Worm (Caenorhabditis elegans) whole organism, L1 larva: ENCODE data around the gene bath-45.

ENCODE experiments used
- C16A3.4 ChIP-seq: fragments of 150-350 bp; optimal IDR thresholded peaks from 2 replicates; lab custom pipeline; 2014; ENCODE audit warnings: missing biosample characterization, missing genetic modification characterization
- aly-2 ChIP-seq: fragments of 150-350 bp; optimal IDR thresholded peaks from 2 replicates; lab custom pipeline; 2014; ENCODE audit warnings: missing biosample characterization, missing genetic modification characterization
- blmp-1 ChIP-seq: fragments of 150-350 bp; optimal IDR thresholded peaks from 2 replicates; lab custom pipeline; 2014; ENCODE audit warnings: missing biosample characterization, missing genetic modification characterization
- ceh-63 ChIP-seq: fragments of 200-800 bp; sonication (Bioruptor generic); optimal IDR thresholded peaks from 2 replicates; lab custom pipeline; 2018; ENCODE audit warnings: mild to moderate bottlenecking, missing genetic modification characterization, missing compliant biosample characterization
- ceh-8 ChIP-seq: fragments of 200-800 bp; sonication (Bioruptor generic); optimal IDR thresholded peaks from 2 replicates; lab custom pipeline; 2018; ENCODE audit warnings: mild to moderate bottlenecking, missing genetic modification characterization, moderate library complexity, missing compliant biosample characterization
- ceh-82 ChIP-seq, 3 experiments: fragments of 150-350 bp in 1 of 3; sonication (generic microtip) in 2 of 3; optimal IDR thresholded peaks; 2 replicates each; lab custom pipeline; 2014 to 2017; ENCODE audit warnings: missing biosample characterization in 3 of 3, missing genetic modification characterization in 3 of 3
- ceh-88 ChIP-seq: fragments of 200-800 bp; sonication (Bioruptor generic); IDR thresholded peaks from 2 replicates; pipeline ENCODE4 v1.3.6; 2022; ENCODE audit warnings: missing genetic modification characterization, missing compliant biosample characterization
- dsc-1 ChIP-seq: sonication (generic microtip); optimal IDR thresholded peaks from 2 replicates; lab custom pipeline; 2016; ENCODE audit warnings: mild to moderate bottlenecking, missing genetic modification characterization, missing compliant biosample characterization
- efl-1 ChIP-seq, 4 experiments: fragments of 150-350 bp; optimal IDR thresholded peaks in 3 of 4; peaks in 1 of 4; 1 replicate in 1 of 4; 2 replicates in 3 of 4; lab custom pipeline; 2014; ENCODE audit warnings: missing biosample characterization in 2 of 4, missing genetic modification characterization in 2 of 4, missing genetic modification reagents in 2 of 4
- elt-2 ChIP-seq: sonication (generic microtip); optimal IDR thresholded peaks from 2 replicates; lab custom pipeline; 2016; ENCODE audit warnings: missing genetic modification characterization, mild to moderate bottlenecking, inconsistent platforms, missing compliant biosample characterization, missing genetic modification reagents
- elt-3 ChIP-seq, 6 experiments: fragments of 150-350 bp in 1 of 6; sonication (generic microtip); optimal IDR thresholded peaks; 2 replicates each; lab custom pipeline; 2017 to 2018; ENCODE audit warnings: missing biosample characterization in 6 of 6, missing genetic modification characterization in 6 of 6, inconsistent platforms in 1 of 6
- ets-5 ChIP-seq: fragments of 200-800 bp; sonication (Bioruptor generic); IDR thresholded peaks from 2 replicates; pipeline ENCODE4 v1.3.6; 2022; ENCODE audit warnings: missing genetic modification characterization, missing compliant biosample characterization
- fkh-10 ChIP-seq: sonication (generic microtip); optimal IDR thresholded peaks from 2 replicates; lab custom pipeline; 2017; ENCODE audit warnings: missing biosample characterization, missing genetic modification reagents, missing genetic modification characterization
- fkh-4 ChIP-seq: sonication (generic microtip); optimal IDR thresholded peaks from 2 replicates; lab custom pipeline; 2016; ENCODE audit warnings: missing compliant biosample characterization, missing genetic modification characterization, borderline replicate concordance
- fos-1 ChIP-seq: fragments of 150-350 bp; optimal IDR thresholded peaks from 2 replicates; lab custom pipeline; 2014; ENCODE audit warnings: missing biosample characterization, missing genetic modification characterization
- hpl-2 ChIP-seq: fragments of 150-350 bp; optimal IDR thresholded peaks from 2 replicates; lab custom pipeline; 2014; ENCODE audit warnings: missing biosample characterization, missing genetic modification reagents, missing genetic modification characterization
- lin-14 ChIP-seq: fragments of 200-800 bp; sonication (Bioruptor generic); optimal IDR thresholded peaks from 2 replicates; lab custom pipeline; 2018; ENCODE audit warnings: mild to moderate bottlenecking, missing genetic modification characterization, moderate library complexity, missing compliant biosample characterization
- lin-35 ChIP-seq, 2 experiments: fragments of 150-350 bp; optimal IDR thresholded peaks; 2 replicates each; lab custom pipeline; 2014; ENCODE audit warnings: missing biosample characterization in 2 of 2, missing genetic modification characterization in 2 of 2, missing genetic modification reagents in 2 of 2
- lin-39 ChIP-seq: fragments of 150-350 bp; optimal IDR thresholded peaks from 2 replicates; lab custom pipeline; 2014; ENCODE audit warnings: missing biosample characterization, missing genetic modification reagents, missing genetic modification characterization
- lsy-2 ChIP-seq, 2 experiments: fragments of 150-350 bp; optimal IDR thresholded peaks; 2 replicates each; lab custom pipeline; 2014; ENCODE audit warnings: missing biosample characterization in 2 of 2, missing genetic modification characterization in 2 of 2
- mab-9 ChIP-seq: fragments of 200-800 bp; sonication (Bioruptor generic); IDR thresholded peaks from 2 replicates; pipeline ENCODE4 v1.3.6; 2022; ENCODE audit warnings: missing genetic modification reagents, missing genetic modification characterization, missing compliant biosample characterization
- mdl-1 ChIP-seq, 2 experiments: fragments of 150-350 bp; optimal IDR thresholded peaks; 2 replicates each; lab custom pipeline; 2014 to 2017; ENCODE audit warnings: missing biosample characterization in 2 of 2, missing genetic modification characterization in 2 of 2, inconsistent platforms in 1 of 2
- nhr-19 ChIP-seq: fragments of 200-800 bp; sonication (Bioruptor generic); conservative IDR thresholded peaks from 2 replicates; pipeline ENCODE4 v1.3.6; 2022; ENCODE audit warnings: missing genetic modification characterization, missing compliant biosample characterization
- nhr-20 ChIP-seq: sonication (generic microtip); optimal IDR thresholded peaks from 2 replicates; lab custom pipeline; 2016; ENCODE audit warnings: mild to moderate bottlenecking, missing genetic modification characterization, missing compliant biosample characterization
- nhr-47 ChIP-seq: sonication (generic microtip); optimal IDR thresholded peaks from 2 replicates; lab custom pipeline; 2016; ENCODE audit warnings: mild to moderate bottlenecking, missing genetic modification characterization, moderate library complexity, missing compliant biosample characterization
- nhr-71 ChIP-seq: sonication (generic microtip); optimal IDR thresholded peaks from 2 replicates; lab custom pipeline; 2016; ENCODE audit warnings: mild to moderate bottlenecking, missing genetic modification characterization, moderate library complexity, missing compliant biosample characterization
- nhr-76 ChIP-seq: sonication (generic microtip); optimal IDR thresholded peaks from 2 replicates; lab custom pipeline; 2017; ENCODE audit warnings: missing biosample characterization, missing genetic modification characterization
- nhr-77 ChIP-seq: fragments of 150-350 bp; optimal IDR thresholded peaks from 2 replicates; lab custom pipeline; 2014; ENCODE audit warnings: missing biosample characterization, missing genetic modification characterization
- nhr-84 ChIP-seq: sonication (generic microtip); optimal IDR thresholded peaks from 2 replicates; lab custom pipeline; 2017; ENCODE audit warnings: missing biosample characterization, missing genetic modification characterization
- nhr-90 ChIP-seq: sonication (generic microtip); optimal IDR thresholded peaks from 2 replicates; lab custom pipeline; 2016; ENCODE audit warnings: mild to moderate bottlenecking, missing genetic modification characterization, missing compliant biosample characterization; ENCODE audit not compliant: poor library complexity
- pag-3 ChIP-seq: sonication (generic microtip); optimal IDR thresholded peaks from 2 replicates; lab custom pipeline; 2017; ENCODE audit warnings: missing genetic modification characterization, mild to moderate bottlenecking, missing compliant biosample characterization, antibody characterized with exemption, borderline replicate concordance; ENCODE audit not compliant: insufficient read depth
- pqm-1 ChIP-seq: sonication (generic microtip); optimal IDR thresholded peaks from 3 replicates; lab custom pipeline; 2017; ENCODE audit warnings: missing biosample characterization, missing genetic modification characterization
- skn-1 ChIP-seq: fragments of 150-350 bp; optimal IDR thresholded peaks from 2 replicates; lab custom pipeline; 2014; ENCODE audit warnings: missing biosample characterization, missing genetic modification characterization
- snpc-4 ChIP-seq: fragments of 150-350 bp; optimal IDR thresholded peaks from 2 replicates; lab custom pipeline; 2014; ENCODE audit warnings: missing biosample characterization, missing genetic modification characterization
- snu-23 ChIP-seq: sonication (generic microtip); optimal IDR thresholded peaks from 2 replicates; lab custom pipeline; 2016; ENCODE audit warnings: missing genetic modification characterization, missing compliant biosample characterization
- tlp-1 ChIP-seq: fragments of 150-350 bp; optimal IDR thresholded peaks from 2 replicates; lab custom pipeline; 2014; ENCODE audit warnings: missing biosample characterization, missing genetic modification characterization
- unc-86 ChIP-seq: sonication (generic microtip); optimal IDR thresholded peaks from 2 replicates; lab custom pipeline; 2016; ENCODE audit warnings: missing genetic modification characterization, missing compliant biosample characterization
- zip-4 ChIP-seq: fragments of 200-800 bp; sonication (Bioruptor generic); optimal IDR thresholded peaks from 2 replicates; lab custom pipeline; 2018; ENCODE audit warnings: mild to moderate bottlenecking, missing genetic modification characterization, moderate library complexity, missing compliant biosample characterization

bath-45 gene

ce11 chrII:13122720-13123119 lies at the start of gene bath-45:
TSS of gene bath-45 (plus strand) at chrII:13123020.
- TF ChIP-seq mab-9, result no peak
- no peak for TF ChIP-seq elt-2 (tag; lab: Kevin White, UChicago)
- no peak for TF ChIP-seq nhr-84 (tag; lab: Kevin White, UChicago)
- no peak for TF ChIP-seq tlp-1 (tag; lab: Kevin White, UChicago)
- TF ChIP-seq ceh-63 (GFP tag; lab: Kevin White, UChicago), result no peak

ce11 chrII:13073102-13073501 lies 49.7 kb upstream of the bath-45 start, which contains the start of gene F42G4.5:
TSS of gene F42G4.5 (plus strand) at chrII:13073480.
- TF ChIP-seq elt-2 (tag; lab: Kevin White, UChicago) (peak; percentile 69), elt-3 (tag; optimal IDR thresholded peaks at IDR 0.05; lab: Kevin White, UChicago) (no peak), fkh-4 (tag; lab: Kevin White, UChicago) (no peak), lsy-2 (tag; optimal IDR thresholded peaks at IDR 0.05; lab: Kevin White, UChicago) (no peak), blmp-1 (no peak), lin-35 (GFP tag; optimal IDR thresholded peaks at IDR 0.05; lab: Kevin White, UChicago) (peak in 1 of 2 experiments; percentile 33), ets-5 (GFP tag; lab: Robert Waterston, UW) (no peak), pqm-1 (peak; percentile 79)
- TF ChIP-seq, all 84 proteins: peak for 3

DNA sequence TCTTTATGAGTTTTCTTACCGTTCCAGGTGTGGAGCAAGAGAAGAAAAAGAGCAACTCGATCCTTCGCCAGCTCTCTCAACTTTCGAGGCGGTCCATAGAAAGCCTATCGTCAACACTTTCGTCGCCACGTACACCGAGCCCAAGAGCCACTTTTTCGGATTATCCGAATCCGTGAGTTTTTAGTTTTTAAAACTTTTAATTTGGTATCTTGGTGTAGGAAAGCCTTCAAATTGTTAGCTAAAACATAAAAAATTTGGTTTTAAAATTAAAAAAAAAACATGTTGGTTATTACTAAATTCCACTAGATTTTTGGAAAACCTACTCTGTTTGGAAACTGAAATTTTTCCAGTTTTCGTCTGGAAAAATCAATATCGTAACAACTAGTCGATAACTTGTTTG lies 49.1 kb upstream of the bath-45 start:
- no peak for TF ChIP-seq fos-1
- no peak for TF ChIP-seq zip-4 (GFP tag; lab: Kevin White, UChicago)
- TF ChIP-seq C16A3.4 (tag; lab: Kevin White, UChicago), result no peak
- TF ChIP-seq efl-1 (optimal IDR thresholded peaks at IDR 0.05; lab: Kevin White, UChicago), result no peak
- peak in 1 of 2 experiments; percentile 77 for TF ChIP-seq efl-1 (GFP tag; optimal IDR thresholded peaks at IDR 0.05 in 1 of 2; lab: Kevin White, UChicago)

DNA sequence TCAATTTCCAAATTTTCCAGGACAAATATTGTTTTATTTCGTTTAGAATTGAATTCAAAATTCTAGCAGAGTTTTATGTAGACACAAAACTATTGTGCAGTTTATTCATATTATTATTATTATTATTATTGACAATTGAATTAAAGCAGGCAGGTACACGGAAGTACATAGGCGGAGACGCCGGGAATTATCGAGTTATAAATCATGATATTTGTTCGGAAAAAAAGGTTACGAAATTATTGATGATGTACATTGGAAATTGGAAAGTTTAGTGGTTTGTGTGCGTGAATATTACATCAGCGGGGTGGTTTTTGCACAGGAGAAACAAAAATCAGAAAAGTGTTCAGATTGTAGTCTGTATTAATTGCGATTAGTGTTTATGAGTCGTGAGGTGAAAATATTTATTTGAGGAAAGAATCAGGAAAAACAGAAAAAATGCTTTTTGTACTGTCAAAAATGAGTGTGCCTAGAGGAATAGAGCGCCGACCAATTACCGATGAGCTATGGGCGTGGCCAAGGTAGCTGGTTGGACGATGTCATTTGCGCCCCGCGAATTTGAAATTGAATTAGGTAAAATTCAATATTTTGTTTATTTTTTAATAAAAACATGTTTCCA lies 46.4 kb upstream of the bath-45 start:
- TF ChIP-seq elt-2 (tag; lab: Kevin White, UChicago), result peak; percentile 54
- TF ChIP-seq lsy-2 (tag; optimal IDR thresholded peaks at IDR 0.05; lab: Kevin White, UChicago), result no peak
- no peak for TF ChIP-seq efl-1 (optimal IDR thresholded peaks at IDR 0.05; lab: Kevin White, UChicago)
- TF ChIP-seq efl-1 (GFP tag; optimal IDR thresholded peaks at IDR 0.05 in 1 of 2; lab: Kevin White, UChicago), result peak in 1 of 2 experiments; percentile 75
- TF ChIP-seq dsc-1, result no peak
- no peak for TF ChIP-seq lin-35 (GFP tag; optimal IDR thresholded peaks at IDR 0.05; lab: Kevin White, UChicago)

ce11 chrII:13077746-13078145 lies 45.1 kb upstream of the bath-45 start:
- TF ChIP-seq efl-1 (optimal IDR thresholded peaks at IDR 0.05; lab: Kevin White, UChicago) (no peak), efl-1 (GFP tag; optimal IDR thresholded peaks at IDR 0.05 in 1 of 2; lab: Kevin White, UChicago) (peak in 1 of 2 experiments; percentile 52), lin-35 (GFP tag; optimal IDR thresholded peaks at IDR 0.05; lab: Kevin White, UChicago) (peak in 1 of 2 experiments; percentile 58), elt-2 (tag; lab: Kevin White, UChicago) (peak; percentile 98), nhr-90 (peak; percentile 44), nhr-19 (0 out of 2 replicates have a peak, but pooled peaks have one; percentile 17), skn-1 (tag; lab: Kevin White, UChicago) (no peak), ceh-82 (tag; optimal IDR thresholded peaks at IDR 0.05; lab: Kevin White, UChicago) (no peak), mdl-1 (tag; optimal IDR thresholded peaks at IDR 0.05; lab: Kevin White, UChicago) (peak in 1 of 2 experiments; percentile 46), ceh-63 (GFP tag; lab: Kevin White, UChicago) (no peak), lin-14 (GFP tag; lab: Kevin White, UChicago) (peak; percentile 22), nhr-71 (tag; lab: Kevin White, UChicago) (peak; percentile 46), nhr-20 (tag; lab: Kevin White, UChicago) (peak; percentile 54)

DNA sequence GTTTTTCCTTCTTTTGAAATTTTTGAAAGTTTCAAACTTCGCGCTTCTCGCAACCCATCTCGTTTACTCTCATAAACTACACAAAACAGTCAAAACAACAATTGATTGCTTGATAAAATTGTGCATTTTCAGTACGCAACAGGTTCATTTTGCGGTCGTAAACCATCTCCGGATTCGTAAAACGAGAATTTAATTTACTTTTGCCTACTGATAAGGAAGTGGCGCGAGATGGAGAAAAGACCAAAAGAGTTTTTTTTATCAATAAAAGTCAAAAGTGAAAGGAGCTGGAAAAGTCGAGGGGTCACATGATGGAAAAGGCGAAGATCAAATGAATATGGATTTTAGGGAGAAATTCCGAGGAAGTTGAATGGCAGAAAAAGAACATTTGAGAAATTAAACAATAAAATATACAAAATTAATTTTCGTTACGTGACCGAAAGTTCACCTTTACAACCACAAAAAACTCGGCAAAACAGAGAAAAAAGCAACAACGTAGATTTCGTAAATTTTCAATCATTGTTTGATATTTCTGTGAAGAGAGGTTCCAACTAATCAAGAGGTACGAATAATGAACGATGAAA lies 43.9 kb upstream of the bath-45 start, which contains the start of gene F42G4.6:
F42G4.6 (plus strand) TSS at position 531 of the 581 bp plus-strand sequence.
- TF ChIP-seq ceh-8 (no peak), nhr-77 (tag; lab: Kevin White, UChicago) (no peak), nhr-47 (tag; lab: Kevin White, UChicago) (no peak), pag-3 (no peak), fkh-10 (GFP tag; lab: Kevin White, UChicago) (no peak), blmp-1 (peak; percentile 3), ceh-88 (GFP tag; lab: Robert Waterston, UW) (no peak), aly-2 (tag; lab: Kevin White, UChicago) (no peak), unc-86 (tag; lab: Kevin White, UChicago) (no peak), lin-35 (GFP tag; optimal IDR thresholded peaks at IDR 0.05; lab: Kevin White, UChicago) (peak in 1 of 2 experiments; percentile 19), hpl-2 (GFP tag; lab: Kevin White, UChicago) (no peak), nhr-76 (tag; lab: Kevin White, UChicago) (no peak), snpc-4 (no peak), ceh-82 (tag; optimal IDR thresholded peaks at IDR 0.05; lab: Kevin White, UChicago) (no peak), nhr-71 (tag; lab: Kevin White, UChicago) (no peak), snu-23 (GFP tag; lab: Kevin White, UChicago) (no peak), lin-39 (tag; lab: Kevin White, UChicago) (no peak)
